Fruit fly (Drosophila melanogaster) whole organism, embryonic: ENCODE data around the gene CG42811.

Experiments used
- Abd-B ChIP-seq: fragments of 200-800 bp; sonication (Bioruptor generic); optimal IDR thresholded peaks from 2 replicates; lab custom pipeline; 2018; ENCODE audit warnings: missing biosample characterization, mild to moderate bottlenecking, missing genetic modification characterization, moderate library complexity
- Adf1 ChIP-seq: fragments of 200-800 bp; sonication (Bioruptor generic); IDR thresholded peaks from 2 replicates; pipeline ENCODE4 v1.3.6; 2022; ENCODE audit warnings: missing biosample characterization, missing genetic modification characterization
- B-H2 ChIP-seq: fragments of 200-800 bp; sonication (Bioruptor generic); optimal IDR thresholded peaks from 2 replicates; lab custom pipeline; 2018; ENCODE audit warnings: missing biosample characterization, mild to moderate bottlenecking, missing genetic modification characterization
- Blimp-1 ChIP-seq: fragments of 200-800 bp; sonication (Bioruptor generic); optimal IDR thresholded peaks from 3 replicates; lab custom pipeline; 2018; ENCODE audit warnings: missing biosample characterization, missing genetic modification characterization, mild to moderate bottlenecking, moderate library complexity, missing genetic modification reagents
- CG10543 ChIP-seq: fragments of 200-800 bp; sonication (Bioruptor generic); optimal IDR thresholded peaks from 3 replicates; lab custom pipeline; 2017; ENCODE audit warnings: missing biosample characterization, mild to moderate bottlenecking, missing genetic modification characterization, moderate library complexity
- CG10979 ChIP-seq: fragments of 200-800 bp; sonication (Bioruptor generic); optimal IDR thresholded peaks from 2 replicates; lab custom pipeline; 2018; ENCODE audit warnings: missing biosample characterization, mild to moderate bottlenecking, missing genetic modification characterization, moderate library complexity
- CG13123 ChIP-seq: fragments of 200-800 bp; sonication (Bioruptor generic); optimal IDR thresholded peaks from 2 replicates; lab custom pipeline; 2016; ENCODE audit warnings: missing biosample characterization, missing genetic modification characterization
- CG13775 ChIP-seq: fragments of 200-800 bp; sonication (Bioruptor generic); optimal IDR thresholded peaks from 3 replicates; lab custom pipeline; 2017; ENCODE audit warnings: missing biosample characterization, mild to moderate bottlenecking, missing genetic modification characterization
- CG14667 ChIP-seq: fragments of 200-800 bp; sonication (Bioruptor generic); IDR thresholded peaks from 2 replicates; pipeline ENCODE4 v1.3.6; 2022; ENCODE audit warnings: missing biosample characterization, missing genetic modification characterization
- CG16863 ChIP-seq: fragments of 200-800 bp; sonication (Bioruptor generic); optimal IDR thresholded peaks from 3 replicates; lab custom pipeline; 2016; ENCODE audit warnings: missing biosample characterization, missing genetic modification characterization
- CG17802 ChIP-seq: fragments of 200-800 bp; sonication (Bioruptor generic); optimal IDR thresholded peaks from 2 replicates; lab custom pipeline; 2018; ENCODE audit warnings: missing biosample characterization, mild to moderate bottlenecking, missing genetic modification characterization, moderate library complexity
- CG17829 ChIP-seq: fragments of 200-800 bp; optimal IDR thresholded peaks from 2 replicates; lab custom pipeline; 2019; ENCODE audit warnings: missing biosample characterization, mild to moderate bottlenecking, missing genetic modification characterization, moderate library complexity
- CG2875 ChIP-seq: fragments of 200-800 bp; sonication (Bioruptor generic); optimal IDR thresholded peaks from 2 replicates; lab custom pipeline; 2017; ENCODE audit warnings: missing biosample characterization, mild to moderate bottlenecking, missing genetic modification characterization, missing genetic modification reagents
- CG31224 ChIP-seq: fragments of 200-800 bp; sonication (Bioruptor generic); IDR thresholded peaks from 2 replicates; pipeline ENCODE4 v1.3.6; 2022; ENCODE audit warnings: missing biosample characterization, missing genetic modification characterization
- CG32532 ChIP-seq: fragments of 200-800 bp; sonication (Bioruptor generic); IDR thresholded peaks from 2 replicates; pipeline ENCODE4 v1.3.6; 2022; ENCODE audit warnings: missing biosample characterization, missing genetic modification characterization
- CG34376 ChIP-seq: fragments of 200-800 bp; sonication (Bioruptor generic); optimal IDR thresholded peaks from 2 replicates; lab custom pipeline; 2018; ENCODE audit warnings: missing biosample characterization, mild to moderate bottlenecking, missing genetic modification characterization
- CG4617 ChIP-seq: fragments of 200-800 bp; sonication (Bioruptor generic); optimal IDR thresholded peaks from 3 replicates; lab custom pipeline; 2016; ENCODE audit warnings: missing biosample characterization, missing genetic modification characterization, borderline replicate concordance
- CG4854 ChIP-seq: fragments of 200-800 bp; sonication (Bioruptor generic); optimal IDR thresholded peaks from 2 replicates; lab custom pipeline; 2016; ENCODE audit warnings: missing biosample characterization, missing genetic modification characterization, inconsistent platforms
- CG6813 ChIP-seq: fragments of 200-800 bp; sonication (Bioruptor generic); optimal IDR thresholded peaks from 2 replicates; lab custom pipeline; 2017; ENCODE audit warnings: missing biosample characterization, missing genetic modification characterization, mild to moderate bottlenecking, moderate library complexity, missing genetic modification reagents
- CG6854 ChIP-seq: fragments of 200-800 bp; sonication (Bioruptor generic); optimal IDR thresholded peaks from 3 replicates; lab custom pipeline; 2017; ENCODE audit warnings: missing biosample characterization, mild to moderate bottlenecking, missing genetic modification characterization
- CG7963 ChIP-seq: fragments of 200-800 bp; sonication (Bioruptor generic); IDR thresholded peaks from 3 replicates; pipeline ENCODE4 v1.3.6; 2022; ENCODE audit warnings: missing biosample characterization, missing genetic modification characterization; ENCODE audit not compliant: partially characterized antibody
- CG7987 ChIP-seq: fragments of 200-800 bp; sonication (Bioruptor generic); optimal IDR thresholded peaks from 2 replicates; lab custom pipeline; 2018; ENCODE audit warnings: missing biosample characterization, mild to moderate bottlenecking, missing genetic modification characterization, moderate library complexity
- CG8924 ChIP-seq: fragments of 200-800 bp; optimal IDR thresholded peaks from 3 replicates; lab custom pipeline; 2019; ENCODE audit warnings: missing biosample characterization, mild to moderate bottlenecking, missing genetic modification characterization, moderate library complexity
- CkIIα-i1 ChIP-seq: fragments of 200-800 bp; sonication (Bioruptor generic); IDR thresholded peaks from 2 replicates; pipeline ENCODE4 v1.3.6; 2022; ENCODE audit warnings: missing biosample characterization, missing genetic modification characterization
- Dbx ChIP-seq: fragments of 200-800 bp; sonication (Bioruptor generic); IDR thresholded peaks from 3 replicates; pipeline ENCODE4 v1.3.6; 2022; ENCODE audit warnings: missing biosample characterization, missing genetic modification characterization
- Gsc ChIP-seq: fragments of 200-800 bp; sonication (Bioruptor generic); IDR thresholded peaks from 2 replicates; pipeline ENCODE4 v1.3.6; 2022; ENCODE audit warnings: missing biosample characterization, missing genetic modification characterization
- H15 ChIP-seq: fragments of 200-800 bp; sonication (Bioruptor generic); IDR thresholded peaks from 3 replicates; pipeline ENCODE4 v1.3.6; 2022; ENCODE audit warnings: missing biosample characterization, missing genetic modification characterization
- Hmr ChIP-seq: fragments of 200-800 bp; sonication (Bioruptor generic); optimal IDR thresholded peaks from 3 replicates; lab custom pipeline; 2017; ENCODE audit warnings: mild to moderate bottlenecking, missing biosample characterization, missing genetic modification reagents, missing genetic modification characterization
- Kr ChIP-seq: fragments of 200-800 bp; sonication (Bioruptor generic); optimal IDR thresholded peaks from 2 replicates; lab custom pipeline; 2017; ENCODE audit warnings: missing biosample characterization, mild to moderate bottlenecking, missing genetic modification characterization
- Max ChIP-seq: fragments of 200-800 bp; sonication (Bioruptor generic); optimal IDR thresholded peaks from 2 replicates; lab custom pipeline; 2016; ENCODE audit warnings: missing biosample characterization, mild to moderate bottlenecking, missing genetic modification characterization
- Sry-δ ChIP-seq: fragments of 200-800 bp; sonication (Bioruptor generic); optimal IDR thresholded peaks from 2 replicates; lab custom pipeline; 2016; ENCODE audit warnings: missing biosample characterization, missing genetic modification characterization
- Ssrp ChIP-seq: fragments of 200-800 bp; sonication (Bioruptor generic); optimal IDR thresholded peaks from 2 replicates; lab custom pipeline; 2018; ENCODE audit warnings: missing biosample characterization, mild to moderate bottlenecking, missing genetic modification characterization, moderate library complexity
- Vsx1 ChIP-seq: fragments of 200-800 bp; sonication (Bioruptor generic); optimal IDR thresholded peaks from 2 replicates; lab custom pipeline; 2017; ENCODE audit warnings: missing biosample characterization, mild to moderate bottlenecking, missing genetic modification characterization, missing genetic modification reagents
- bowl ChIP-seq: fragments of 200-800 bp; sonication (Bioruptor generic); IDR thresholded peaks from 2 replicates; pipeline ENCODE4 v1.3.6; 2022; ENCODE audit warnings: missing biosample characterization, missing genetic modification characterization
- dati ChIP-seq: fragments of 200-800 bp; sonication (Bioruptor generic); IDR thresholded peaks from 2 replicates; pipeline ENCODE4 v1.3.6; 2022; ENCODE audit warnings: missing biosample characterization, missing genetic modification characterization
- gcm2 ChIP-seq: fragments of 200-800 bp; sonication (Bioruptor generic); optimal IDR thresholded peaks from 2 replicates; lab custom pipeline; 2016; ENCODE audit warnings: missing biosample characterization, missing genetic modification characterization
- grau ChIP-seq: fragments of 200-800 bp; optimal IDR thresholded peaks from 3 replicates; lab custom pipeline; 2019; ENCODE audit warnings: missing biosample characterization, mild to moderate bottlenecking, missing genetic modification characterization, moderate library complexity
- grn ChIP-seq: fragments of 200-800 bp; sonication (Bioruptor generic); optimal IDR thresholded peaks from 3 replicates; lab custom pipeline; 2017; ENCODE audit warnings: missing biosample characterization, missing genetic modification characterization
- hkb ChIP-seq, 2 experiments: fragments of 200-800 bp in 1 of 2; fragments of >200 bp in 1 of 2; sonication (Bioruptor generic) in 1 of 2; IDR thresholded peaks in 1 of 2; optimal IDR thresholded peaks in 1 of 2; 2 replicates each; pipeline versions ENCODE4 v1.3.6 to Lab custom; 2017 to 2022; ENCODE audit warnings: missing biosample characterization in 1 of 2, missing genetic modification characterization in 1 of 2
- ind ChIP-seq: fragments of 200-800 bp; sonication (Bioruptor generic); optimal IDR thresholded peaks from 3 replicates; lab custom pipeline; 2016; ENCODE audit warnings: missing biosample characterization, missing genetic modification characterization
- inv ChIP-seq: fragments of 200-800 bp; sonication (Bioruptor generic); IDR thresholded peaks from 2 replicates; pipeline ENCODE4 v1.3.6; 2022; ENCODE audit warnings: missing biosample characterization, missing genetic modification characterization; ENCODE audit not compliant: partially characterized antibody
- otp ChIP-seq: fragments of 200-800 bp; sonication (Bioruptor generic); IDR thresholded peaks from 3 replicates; pipeline ENCODE4, ENCODE4 v1.3.6; 2022; ENCODE audit warnings: missing biosample characterization, missing genetic modification characterization
- pan ChIP-seq, 4 experiments: fragments of >200 bp in 3 of 4; fragments of 200-800 bp in 1 of 4; sonication (Bioruptor generic) in 1 of 4; optimal IDR thresholded peaks in 3 of 4; IDR thresholded peaks in 1 of 4; 2 replicates each; pipeline versions ENCODE4 v1.3.6 to Lab custom; 2017 to 2022; ENCODE audit warnings: missing biosample characterization in 2 of 4, missing genetic modification characterization in 2 of 4, mixed read lengths in 1 of 4
- sim ChIP-seq: fragments of 200-800 bp; sonication (Bioruptor generic); IDR thresholded peaks from 2 replicates; pipeline ENCODE4 v1.3.6; 2022; ENCODE audit warnings: missing biosample characterization, missing genetic modification characterization
- tin ChIP-seq: fragments of 200-800 bp; sonication (Bioruptor generic); optimal IDR thresholded peaks from 3 replicates; lab custom pipeline; 2016; ENCODE audit warnings: missing biosample characterization, missing genetic modification characterization
- unpg ChIP-seq: fragments of 200-800 bp; sonication (Bioruptor generic); optimal IDR thresholded peaks from 3 replicates; lab custom pipeline; 2018; ENCODE audit warnings: missing biosample characterization, mild to moderate bottlenecking, missing genetic modification characterization, moderate library complexity
- zfh2 ChIP-seq: fragments of 200-800 bp; sonication (Bioruptor generic); optimal IDR thresholded peaks from 2 replicates; lab custom pipeline; 2016; ENCODE audit warnings: missing biosample characterization, missing genetic modification characterization

The CG42811 gene

dm6 chr3R:24318217-24319082 lies 48.6 kb downstream of the CG42811 start, which contains the start of the genes Nab2 and BRWD3 (continued):
- peak; percentile 49; the same call in 1 of the 2 replicates for TF ChIP-seq CG32532 (GFP tag; lab: Robert Waterston, UW)
- TF ChIP-seq tin (GFP tag; lab: Kevin White, UChicago): peak; percentile 38
- TF ChIP-seq CG17829 (tag; lab: Kevin White, UChicago): peak; percentile 18
- TF ChIP-seq Blimp-1 (GFP tag; lab: Kevin White, UChicago): no peak
- peak; percentile 38 for TF ChIP-seq CG10543 (GFP tag; lab: Kevin White, UChicago)
- no peak for TF ChIP-seq CG17802 (tag; lab: Kevin White, UChicago)
- no peak for TF ChIP-seq CG7987 (GFP tag; lab: Kevin White, UChicago)
- TF ChIP-seq CG4617: peak; percentile 39
- TF ChIP-seq Gsc (GFP tag; lab: Robert Waterston, UW): no peak
- no peak for TF ChIP-seq CkIIα-i1 (GFP tag; lab: Robert Waterston, UW)
- TF ChIP-seq unpg (GFP tag; lab: Kevin White, UChicago): no peak
- peak; percentile 13 for TF ChIP-seq CG10979 (tag; lab: Kevin White, UChicago)
- no peak for TF ChIP-seq CG34376
- no peak for TF ChIP-seq sim (GFP tag; lab: Robert Waterston, UW)
- no peak for TF ChIP-seq CG4854 (GFP tag; lab: Kevin White, UChicago)
- peak; percentile 25 for TF ChIP-seq zfh2 (GFP tag; lab: Kevin White, UChicago)
- TF ChIP-seq CG16863 (GFP tag; lab: Kevin White, UChicago): no peak
- no peak for TF ChIP-seq CG31224 (GFP tag; lab: Robert Waterston, UW)
- TF ChIP-seq Sry-δ (GFP tag; lab: Kevin White, UChicago): peak; percentile 78
- TF ChIP-seq ind (GFP tag; lab: Kevin White, UChicago): peak; percentile 43
- TF ChIP-seq Ssrp (tag; lab: Kevin White, UChicago): peak; percentile 22
- no peak for TF ChIP-seq pan (optimal IDR thresholded peaks at IDR 0.05; lab: Kevin White, UChicago)
- peak in 1 of 2 experiments; percentile 31 for TF ChIP-seq pan (GFP tag; optimal IDR thresholded peaks at IDR 0.05 in 1 of 2, IDR thresholded peaks at IDR 0.05 in 1 of 2)
- no peak for TF ChIP-seq H15 (GFP tag; lab: Robert Waterston, UW)
- TF ChIP-seq CG2875: no peak
- TF ChIP-seq CG6813 (GFP tag; lab: Kevin White, UChicago): no peak
- no peak for TF ChIP-seq Kr (GFP tag; lab: Kevin White, UChicago)
- TF ChIP-seq B-H2 (GFP tag; lab: Kevin White, UChicago): no peak
- TF ChIP-seq Abd-B (GFP tag; lab: Kevin White, UChicago): peak; percentile 3
- TF ChIP-seq CG8924 (tag; lab: Kevin White, UChicago): peak; percentile 42
- peak; percentile 45 for TF ChIP-seq Max (GFP tag; lab: Kevin White, UChicago)
- TF ChIP-seq hkb (optimal IDR thresholded peaks at IDR 0.05; lab: Kevin White, UChicago): no peak
- 0 out of 2 replicates have a peak, but pooled peaks have one; percentile 37 for TF ChIP-seq hkb (GFP tag; IDR thresholded peaks at IDR 0.05; lab: Robert Waterston, UW)
- TF ChIP-seq CG13123 (GFP tag; lab: Kevin White, UChicago): no peak
- TF ChIP-seq bowl (GFP tag; lab: Robert Waterston, UW): no peak
- TF ChIP-seq Vsx1 (GFP tag; lab: Kevin White, UChicago): no peak
- TF ChIP-seq Hmr (GFP tag; lab: Kevin White, UChicago): no peak
- no peak for TF ChIP-seq grn
- TF ChIP-seq CG6854 (GFP tag; lab: Kevin White, UChicago): no peak
- TF ChIP-seq inv (GFP tag; lab: Robert Waterston, UW): peak; percentile 56
- no peak; the same call in 1 of the 2 replicates for TF ChIP-seq Adf1 (GFP tag; lab: Robert Waterston, UW)
- TF ChIP-seq CG7963 (GFP tag; lab: Robert Waterston, UW): peak; percentile 69; the same call in 2 of the 3 replicates
- no peak for TF ChIP-seq grau (tag; lab: Kevin White, UChicago)
- TF ChIP-seq gcm2: no peak
- no peak for TF ChIP-seq dati
- no peak for TF ChIP-seq CG14667 (GFP tag; lab: Robert Waterston, UW)
- TF ChIP-seq Dbx (GFP tag; lab: Robert Waterston, UW): peak; percentile 19; the same call in 1 of the 3 replicates
- peak; percentile 68 for TF ChIP-seq CG13775
- TF ChIP-seq otp: no peak
